Worm (Caenorhabditis elegans) whole organism, dauer: Measurements from ENCODE around the gene lgc-58.

Experiments
- unc-62 ChIP-seq: sonication (generic microtip); optimal IDR thresholded peaks from 2 replicates; lab custom pipeline; 2017; ENCODE audit warnings: missing biosample characterization, missing genetic modification reagents, missing genetic modification characterization

lgc-58 gene

DNA sequence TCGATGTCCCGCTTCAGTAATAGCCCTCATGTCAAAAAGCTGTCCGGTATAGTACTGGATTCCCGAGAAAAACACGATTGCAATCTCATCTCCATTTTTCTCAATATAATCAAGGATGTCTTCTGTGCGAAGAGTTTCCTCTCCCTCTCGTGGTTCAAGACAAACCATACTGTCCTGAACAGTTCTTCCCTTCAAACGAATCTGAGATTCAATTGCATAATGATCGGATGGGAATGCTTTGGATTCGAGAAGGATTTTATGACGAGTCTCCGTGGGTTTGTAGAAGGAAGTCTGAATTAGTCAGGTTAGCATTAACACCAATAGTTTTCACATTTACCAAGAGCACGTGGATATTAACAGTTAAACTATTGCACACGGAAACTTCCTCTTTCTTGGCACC, 32.7 kb downstream of the lgc-58 start:
- no peak for TF ChIP-seq unc-62 (GFP tag; lab: Kevin White, UChicago)

ce11 chrX:6109288-6109770, 34.0 kb downstream of the lgc-58 start, which contains the start of gene kynu-1:
TSS of gene kynu-1 (minus strand) at chrX:6109338.
- no peak for TF ChIP-seq unc-62 (GFP tag; lab: Kevin White, UChicago)

DNA sequence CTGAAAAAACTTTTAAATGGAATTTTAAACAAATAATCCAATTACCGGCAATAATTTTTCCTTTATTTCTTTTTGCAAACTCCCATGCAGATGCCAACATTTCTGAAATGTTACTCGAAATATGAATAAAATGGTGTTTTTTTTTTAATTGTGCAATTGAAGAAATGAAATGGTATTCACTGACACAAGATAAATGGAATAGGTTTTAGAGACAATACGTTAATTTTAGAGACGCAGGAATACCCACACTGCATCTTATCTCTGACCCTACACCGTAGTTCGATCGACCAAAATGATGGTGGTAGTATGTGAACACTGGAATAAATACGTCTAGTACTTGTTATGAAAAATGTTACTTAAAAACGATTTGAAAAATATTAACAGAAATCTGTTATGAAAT, 37.5 kb downstream of the lgc-58 start, which contains the start of gene prx-3:
Gene prx-3 (minus strand): TSS at position 101 of the 400 bp plus-strand sequence.
- no peak for TF ChIP-seq unc-62 (GFP tag; lab: Kevin White, UChicago)

DNA sequence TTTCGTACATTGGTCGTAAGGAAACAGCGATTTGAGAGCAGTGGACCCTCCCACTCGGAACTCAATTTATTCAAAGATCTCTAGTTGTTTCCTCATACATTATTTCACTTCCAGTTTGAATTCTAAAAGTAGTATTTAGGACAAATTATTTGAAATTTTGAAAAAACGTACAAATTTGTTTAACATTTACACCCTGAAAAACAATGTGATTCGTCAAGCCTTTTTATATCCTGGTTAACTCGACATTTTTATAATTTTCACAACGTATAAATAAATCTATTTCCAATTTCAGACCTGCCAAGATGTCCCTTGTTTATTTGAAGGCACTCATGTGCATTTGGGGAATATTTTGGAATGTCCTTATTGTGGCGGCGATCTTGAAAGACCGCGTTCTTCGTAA, 40.2 kb downstream of the lgc-58 start, which contains the start of gene C15H9.3:
Gene C15H9.3 (plus strand): TSS at position 301 of the 400 bp plus-strand sequence.
- TF ChIP-seq unc-62 (GFP tag; lab: Kevin White, UChicago), result no peak

ce11 chrX:6118086-6118825, 42.9 kb downstream of the lgc-58 start, which contains the start of gene C15H9.2:
TSS of gene C15H9.2 (plus strand) at chrX:6118526.
- no peak for TF ChIP-seq unc-62 (GFP tag; lab: Kevin White, UChicago)

- no peak for TF ChIP-seq unc-62 (GFP tag; lab: Kevin White, UChicago)
These were observed 46.0 kb downstream of the lgc-58 start for ce11 chrX:6121279-6121678.

DNA sequence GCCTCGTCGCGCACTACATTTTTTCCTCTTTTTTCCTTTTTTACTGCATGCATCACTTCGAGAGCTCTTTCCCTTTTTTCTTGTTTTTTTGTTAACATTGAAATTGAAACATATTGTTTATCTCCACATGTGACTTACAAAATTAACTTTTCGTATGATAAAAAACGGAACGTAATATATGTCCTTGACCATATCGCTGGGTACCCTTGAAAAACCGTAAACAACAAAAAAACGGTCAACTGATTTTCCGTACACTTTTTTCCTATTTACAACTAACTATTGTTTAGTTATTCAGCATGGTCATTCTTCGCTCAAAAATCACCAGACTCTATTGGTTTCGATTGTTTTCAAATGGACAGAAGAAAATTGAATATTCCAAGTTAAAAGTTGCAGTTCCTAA, 46.7 kb downstream of the lgc-58 start, which contains the start of gene nnt-1:
Gene nnt-1 (plus strand): TSS at position 286 of the 400 bp plus-strand sequence.
- no peak for TF ChIP-seq unc-62 (GFP tag; lab: Kevin White, UChicago)

DNA sequence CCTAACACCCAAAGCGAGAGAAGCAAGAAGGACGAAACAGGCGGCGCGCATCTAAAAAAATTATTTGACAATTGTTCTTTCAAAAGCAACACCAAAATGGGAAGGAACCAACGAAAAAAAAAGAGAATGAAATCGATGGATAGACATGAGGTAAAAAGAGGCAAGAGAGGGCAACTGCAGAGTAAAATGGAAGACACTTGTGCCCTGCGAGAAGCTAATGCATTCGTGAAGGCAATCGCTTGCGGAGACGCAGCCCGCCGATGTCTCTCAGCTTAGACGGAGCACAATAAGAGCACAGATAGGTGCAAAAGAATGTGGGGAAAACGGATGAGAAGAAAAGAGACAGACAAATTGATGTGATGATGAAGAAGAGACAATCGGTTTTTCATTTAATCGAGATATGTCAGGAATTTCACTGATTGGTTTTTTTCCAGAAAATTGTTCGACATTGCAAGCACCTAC, 52.9 kb downstream of the lgc-58 start, which contains the start of gene C15H9.9:
Gene C15H9.9 (minus strand): TSS at position 51 of the 462 bp plus-strand sequence.
- no peak for TF ChIP-seq unc-62 (GFP tag; lab: Kevin White, UChicago)

DNA sequence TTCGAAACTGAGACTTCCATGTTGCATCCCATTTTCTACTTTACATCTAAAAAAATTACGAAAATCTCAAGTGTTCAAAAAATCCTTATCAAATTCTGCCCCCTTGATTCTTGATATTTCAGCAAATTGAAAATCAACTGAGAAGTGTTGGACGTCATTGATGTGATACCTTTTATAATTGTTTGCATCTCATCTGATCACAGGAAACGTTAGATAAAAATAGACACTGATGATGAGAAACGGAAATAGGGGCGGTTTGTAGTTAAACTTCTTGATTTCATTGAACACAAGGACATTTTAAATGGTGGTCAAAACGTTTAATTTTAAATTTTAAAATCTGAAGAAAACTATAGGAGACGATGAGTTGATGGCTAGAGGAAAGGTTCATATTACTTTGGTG, 53.5 kb downstream of the lgc-58 start:
- no peak for TF ChIP-seq unc-62 (GFP tag; lab: Kevin White, UChicago)

ce11 chrX:6129277-6129676, 54.0 kb downstream of the lgc-58 start:
- no peak for TF ChIP-seq unc-62 (GFP tag; lab: Kevin White, UChicago)
